Worm (Caenorhabditis elegans): ENCODE measurements around the gene srd-41.

DNA sequence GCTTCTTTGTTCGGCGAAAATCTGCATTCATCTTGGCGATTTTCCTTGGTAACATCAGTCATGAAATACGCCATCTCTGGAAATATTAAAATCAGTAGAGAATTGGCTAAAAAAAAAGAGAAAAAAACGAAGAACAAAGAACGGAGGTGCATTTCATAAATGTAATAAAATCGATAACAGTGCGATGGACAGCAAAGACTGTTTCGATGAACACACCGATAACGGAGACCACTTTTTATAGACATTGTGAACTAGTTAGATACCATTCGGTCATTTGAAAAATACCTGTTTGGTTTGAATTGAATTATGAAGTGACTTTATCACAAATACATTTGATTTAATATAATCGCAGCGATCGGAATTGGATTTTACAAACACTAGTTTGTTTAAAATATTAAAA is 26.3 kb downstream of the srd-41 start, which contains the start of gene F42F12.4:
- no peak for TF ChIP-seq R02D3.7 (tag; optimal IDR thresholded peaks at IDR 0.05)
- TF ChIP-seq ama-1 (optimal IDR thresholded peaks at IDR 0.05), result no peak
- no peak for TF ChIP-seq snpc-4 (tag; optimal IDR thresholded peaks at IDR 0.05)
- no peak for TF ChIP-seq mdl-1 (tag; optimal IDR thresholded peaks at IDR 0.05)
- no peak for TF ChIP-seq F13H6.1 (tag; optimal IDR thresholded peaks at IDR 0.05)
- TF ChIP-seq ceh-16 (tag; optimal IDR thresholded peaks at IDR 0.05), result no peak
- TF ChIP-seq lsy-2 (tag; optimal IDR thresholded peaks at IDR 0.05), result no peak

All from whole organism, L2 larva.